Worm (Caenorhabditis elegans) whole organism, L2 larva: ENCODE measurements around the gene aqp-11.

Experiments used
- ama-1 ChIP-seq: fragments of 150-350 bp; optimal IDR thresholded peaks from 2 replicates; lab custom pipeline; 2018; ENCODE audit warnings: inconsistent platforms
- nhr-23 ChIP-seq: fragments of 150-350 bp; optimal IDR thresholded peaks from 2 replicates; lab custom pipeline; 2014; ENCODE audit warnings: missing biosample characterization, missing genetic modification reagents, missing genetic modification characterization

DNA sequence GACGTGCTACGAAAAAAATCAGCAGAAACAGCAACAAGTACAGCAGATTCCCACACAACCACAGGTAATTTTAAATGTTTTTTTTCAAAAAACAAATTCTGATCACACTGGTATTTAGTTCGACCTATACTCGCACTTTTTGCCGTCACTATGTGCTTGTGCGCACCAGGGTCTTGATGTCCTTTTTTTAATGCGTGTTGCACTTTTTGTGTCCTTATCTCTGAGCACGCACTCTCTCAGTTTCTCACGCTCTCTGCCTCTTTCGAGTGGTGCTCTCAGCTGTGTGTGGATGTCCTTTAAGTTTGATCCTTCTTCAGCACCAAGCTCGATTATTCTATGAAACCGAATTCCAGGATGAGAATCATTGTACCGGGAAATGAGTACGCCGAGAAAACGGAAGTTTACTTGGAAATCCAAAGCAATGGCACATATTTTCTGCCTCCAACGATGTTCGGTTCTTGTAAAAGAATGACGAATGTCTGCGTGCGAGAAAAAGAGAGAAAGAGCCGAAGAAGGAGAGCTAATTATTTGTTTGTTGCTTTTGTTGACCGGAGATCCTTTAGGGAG is 45.4 kb downstream of the aqp-11 start:
- TF ChIP-seq nhr-23 (tag; lab: Kevin White, UChicago) (no peak), ama-1 (lab: Kevin White, UChicago) (no peak)
